Worm (Caenorhabditis elegans): ENCODE measurements around the gene C14C11.1.

DNA sequence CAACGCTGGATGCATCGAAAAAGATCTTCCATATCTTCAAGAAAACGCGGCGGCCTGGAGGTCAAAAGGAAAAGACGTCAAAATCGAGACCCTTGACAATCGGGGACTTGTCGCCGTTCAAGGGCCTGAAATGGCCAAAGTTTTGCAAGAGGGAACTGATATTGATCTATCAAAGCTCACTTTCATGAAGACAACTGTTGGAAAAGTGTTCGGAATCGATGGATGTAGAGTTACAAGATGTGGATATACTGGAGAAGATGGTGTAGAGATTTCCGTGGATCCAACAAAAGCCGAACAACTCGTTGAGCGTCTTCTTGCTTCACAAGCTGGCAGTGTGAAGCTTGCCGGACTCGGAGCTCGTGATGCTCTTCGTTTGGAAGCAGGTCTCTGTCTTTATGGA, 50.1 kb downstream of the C14C11.1 start:
- TF ChIP-seq W03F9.2 (tag; optimal IDR thresholded peaks at IDR 0.05) (no peak), him-1 (tag; optimal IDR thresholded peaks at IDR 0.05) (no peak), dao-5 (tag; optimal IDR thresholded peaks at IDR 0.05) (no peak)
